Worm (Caenorhabditis elegans) whole organism, dauer: ENCODE data around the gene col-175.

Experiments used
- unc-62 ChIP-seq: sonication (generic microtip); optimal IDR thresholded peaks from 2 replicates; lab custom pipeline; 2017; ENCODE audit warnings: missing biosample characterization, missing genetic modification reagents, missing genetic modification characterization

Gene col-175

ce11 chrX:9234518-9234917, at the start of gene col-175:
TSS of gene col-175 (minus strand) at chrX:9234618.
- TF ChIP-seq unc-62, result no peak

ce11 chrX:9283026-9283425, 48.6 kb upstream of the col-175 start, which contains the start of gene B0416.11:
TSS of gene B0416.11 (minus strand) at chrX:9283126.
- no peak for TF ChIP-seq unc-62

- no peak for TF ChIP-seq unc-62
These were observed 44.2 kb upstream of the col-175 start, which contains the start of gene B0416.4 for ce11 chrX:9278653-9279052. TSS of gene B0416.4 (plus strand) at chrX:9278953.

ce11 chrX:9274574-9274973, 40.2 kb upstream of the col-175 start, which contains the start of gene B0416.10:
TSS of gene B0416.10 (minus strand) at chrX:9274674.
- TF ChIP-seq unc-62, result no peak

- TF ChIP-seq unc-62, result no peak
These were observed 37.5 kb upstream of the col-175 start for ce11 chrX:9271886-9272285.

- TF ChIP-seq unc-62, result no peak
These were observed 36.3 kb upstream of the col-175 start, which contains the start of gene B0416.5 for ce11 chrX:9270753-9271152. TSS of gene B0416.5 (minus strand) at chrX:9270853.

ce11 chrX:9268373-9268772, 34.0 kb upstream of the col-175 start:
- no peak for TF ChIP-seq unc-62

- TF ChIP-seq unc-62, result no peak
These were observed 32.1 kb upstream of the col-175 start for ce11 chrX:9266512-9266911.

ce11 chrX:9264636-9265035, 30.2 kb upstream of the col-175 start:
- no peak for TF ChIP-seq unc-62

- TF ChIP-seq unc-62, result no peak
These were observed 29.8 kb upstream of the col-175 start, which contains the start of gene F18G5.6 for ce11 chrX:9264231-9264630. TSS of gene F18G5.6 (minus strand) at chrX:9264331.

ce11 chrX:9261626-9262189, 27.3 kb upstream of the col-175 start:
- no peak for TF ChIP-seq unc-62

ce11 chrX:9259552-9259951, 25.1 kb upstream of the col-175 start, which contains the start of gene F18G5.1:
TSS of gene F18G5.1 (plus strand) at chrX:9259852.
- TF ChIP-seq unc-62, result no peak

ce11 chrX:9255993-9256392, 21.6 kb upstream of the col-175 start:
- TF ChIP-seq unc-62, result no peak

ce11 chrX:9251488-9251887, 17.1 kb upstream of the col-175 start, which contains the start of gene pes-8:
TSS of gene pes-8 (plus strand) at chrX:9251788.
- TF ChIP-seq unc-62, result no peak

- TF ChIP-seq unc-62, result no peak
These were observed 13.8 kb upstream of the col-175 start for ce11 chrX:9248083-9248805.

- no peak for TF ChIP-seq unc-62
These were observed 12.2 kb upstream of the col-175 start for ce11 chrX:9246625-9247024.

- TF ChIP-seq unc-62, result no peak
These were observed 8.8 kb upstream of the col-175 start, which contains the start of gene gpa-12 for ce11 chrX:9243257-9243656. TSS of gene gpa-12 (plus strand) at chrX:9243557.

ce11 chrX:9242123-9242522, 7.7 kb upstream of the col-175 start, which contains the start of gene lgc-4:
TSS of gene lgc-4 (minus strand) at chrX:9242223.
- TF ChIP-seq unc-62, result no peak
